Worm (Caenorhabditis elegans) whole organism, late embryonic: Measurements from ENCODE around the gene F30H5.3.

ENCODE experiments used
- ama-1 ChIP-seq: fragments of 150-350 bp; optimal IDR thresholded peaks from 2 replicates; lab custom pipeline; 2014
- hlh-13 ChIP-seq: fragments of 200-800 bp; sonication (Bioruptor generic); optimal IDR thresholded peaks from 2 replicates; lab custom pipeline; 2018; ENCODE audit warnings: mild to moderate bottlenecking, missing genetic modification characterization, missing compliant biosample characterization
- hlh-15 ChIP-seq: sonication (generic microtip); optimal IDR thresholded peaks from 2 replicates; lab custom pipeline; 2016; ENCODE audit warnings: missing genetic modification characterization, missing compliant biosample characterization
- sox-2 ChIP-seq: fragments of 200-800 bp; sonication (Bioruptor generic); IDR thresholded peaks from 2 replicates; pipeline ENCODE4 v1.3.6; 2022; ENCODE audit warnings: missing genetic modification reagents, missing genetic modification characterization, missing compliant biosample characterization
- ztf-16 ChIP-seq: sonication (generic microtip); optimal IDR thresholded peaks from 2 replicates; lab custom pipeline; 2017; ENCODE audit warnings: missing genetic modification characterization, missing compliant biosample characterization

ce11 chrIII:502583-502982, 9.4 kb downstream of the F30H5.3 start:
- TF ChIP-seq ztf-16 (tag; lab: Kevin White, UChicago) = peak; percentile 88
- peak; percentile 87 for TF ChIP-seq hlh-13 (GFP tag; lab: Kevin White, UChicago)
- no peak for TF ChIP-seq ama-1 (lab: Kevin White, UChicago)
- peak; percentile 43; the same call in 1 of the 2 replicates for TF ChIP-seq sox-2
- peak; percentile 72 for TF ChIP-seq hlh-15 (tag; lab: Kevin White, UChicago)
